Worm (Caenorhabditis elegans) whole organism, L1 larva: ENCODE results near the gene trap-4.
"Not testable (repeated sequence)": the region's sequence is repeated elsewhere in the genome, so short reads cannot be mapped to it uniquely, and the experiment has no call there.

Experiments
- ceh-88 ChIP-seq: fragments of 200-800 bp; sonication (Bioruptor generic); IDR thresholded peaks from 2 replicates; pipeline ENCODE4 v1.3.6; 2022; ENCODE audit warnings: missing genetic modification characterization, missing compliant biosample characterization
- fkh-10 ChIP-seq: sonication (generic microtip); optimal IDR thresholded peaks from 2 replicates; lab custom pipeline; 2017; ENCODE audit warnings: missing biosample characterization, missing genetic modification reagents, missing genetic modification characterization
- lin-15B ChIP-seq: fragments of 150-350 bp; sonication (generic microtip); optimal IDR thresholded peaks from 3 replicates; lab custom pipeline; 2014; ENCODE audit warnings: missing biosample characterization, missing genetic modification characterization
- mep-1 ChIP-seq: fragments of 150-350 bp; optimal IDR thresholded peaks from 2 replicates; lab custom pipeline; 2014; ENCODE audit warnings: missing biosample characterization, missing genetic modification characterization
- nhr-237 ChIP-seq: fragments of 150-350 bp; optimal IDR thresholded peaks from 2 replicates; lab custom pipeline; 2014; ENCODE audit warnings: missing biosample characterization, missing genetic modification characterization
- rnt-1 ChIP-seq: sonication (generic microtip); optimal IDR thresholded peaks from 2 replicates; lab custom pipeline; 2016; ENCODE audit warnings: mild to moderate bottlenecking, missing genetic modification characterization, moderate library complexity, missing compliant biosample characterization
- snpc-4 ChIP-seq: fragments of 150-350 bp; optimal IDR thresholded peaks from 2 replicates; lab custom pipeline; 2014; ENCODE audit warnings: missing biosample characterization, missing genetic modification characterization
- unc-130 ChIP-seq: fragments of 150-350 bp; optimal IDR thresholded peaks from 2 replicates; lab custom pipeline; 2017; ENCODE audit warnings: missing biosample characterization, missing genetic modification characterization, inconsistent platforms
- ztf-11 ChIP-seq, 2 experiments: sonication (generic microtip); optimal IDR thresholded peaks; 2 replicates each; lab custom pipeline; 2016 to 2017; ENCODE audit warnings: missing genetic modification characterization in 2 of 2, missing biosample characterization in 1 of 2, missing compliant biosample characterization in 1 of 2

DNA sequence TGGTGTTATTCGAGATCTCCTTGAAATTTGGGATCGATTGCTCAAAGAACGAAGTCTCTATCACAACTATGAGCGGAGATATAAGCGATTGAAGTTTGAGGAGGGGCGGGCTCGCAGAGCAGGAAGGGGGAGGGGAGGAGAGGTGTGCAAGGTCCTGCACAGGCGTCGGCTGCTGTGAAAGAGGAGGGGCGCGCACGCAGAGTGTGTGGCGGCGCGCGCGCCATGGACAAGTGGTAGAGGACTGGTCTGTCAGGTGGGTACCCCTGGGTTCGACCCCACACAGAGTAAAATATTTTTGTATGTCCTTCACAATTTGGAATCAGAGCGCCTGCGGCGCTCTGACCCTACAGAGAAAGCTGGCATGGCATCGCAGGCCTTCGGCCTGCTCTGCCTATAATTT lies 46.5 kb downstream of the trap-4 start:
- not testable (repeated sequence) for TF ChIP-seq ztf-11 (tag; optimal IDR thresholded peaks at IDR 0.05; lab: Kevin White, UChicago); unc-130 (tag; lab: Kevin White, UChicago); fkh-10 (GFP tag; lab: Kevin White, UChicago); rnt-1; nhr-237 (tag; lab: Kevin White, UChicago); lin-15B (tag; lab: Kevin White, UChicago); mep-1 (tag; lab: Kevin White, UChicago)
- TF ChIP-seq snpc-4 (tag; lab: Kevin White, UChicago): peak; percentile 13
- peak; percentile 59; the same call in 1 of the 2 replicates for TF ChIP-seq ceh-88 (GFP tag; lab: Robert Waterston, UW)
